Fruit fly (Drosophila melanogaster) whole organism, embryonic: Measurements from ENCODE around the gene CG43245.

Source experiments
- Awh ChIP-seq: fragments of 200-800 bp; sonication (Bioruptor generic); IDR thresholded peaks from 2 replicates; pipeline ENCODE4, ENCODE4 v1.3.6; 2022; ENCODE audit warnings: missing biosample characterization, missing genetic modification characterization
- B-H2 ChIP-seq: fragments of 200-800 bp; sonication (Bioruptor generic); optimal IDR thresholded peaks from 2 replicates; lab custom pipeline; 2018; ENCODE audit warnings: missing biosample characterization, mild to moderate bottlenecking, missing genetic modification characterization
- CG11456 ChIP-seq: fragments of 200-800 bp; sonication (Bioruptor generic); IDR thresholded peaks from 3 replicates; pipeline ENCODE4 v1.3.6; 2022; ENCODE audit warnings: missing biosample characterization, missing genetic modification characterization
- CG12219 ChIP-seq: fragments of 200-800 bp; sonication (Bioruptor generic); optimal IDR thresholded peaks from 3 replicates; lab custom pipeline; 2018; ENCODE audit warnings: missing biosample characterization, mild to moderate bottlenecking, missing genetic modification characterization
- CG13424 ChIP-seq: fragments of 200-800 bp; sonication (Bioruptor generic); optimal IDR thresholded peaks from 2 replicates; lab custom pipeline; 2019; ENCODE audit warnings: missing biosample characterization, mild to moderate bottlenecking, missing genetic modification characterization, moderate library complexity
- CG14667 ChIP-seq: fragments of 200-800 bp; sonication (Bioruptor generic); IDR thresholded peaks from 2 replicates; pipeline ENCODE4 v1.3.6; 2022; ENCODE audit warnings: missing biosample characterization, missing genetic modification characterization
- CG15601 ChIP-seq: fragments of 200-800 bp; sonication (Bioruptor generic); optimal IDR thresholded peaks from 3 replicates; lab custom pipeline; 2019; ENCODE audit warnings: missing biosample characterization, mild to moderate bottlenecking, missing genetic modification characterization, moderate library complexity
- CG15696 ChIP-seq: fragments of 200-800 bp; sonication (Bioruptor generic); optimal IDR thresholded peaks from 2 replicates; lab custom pipeline; 2019; ENCODE audit warnings: missing biosample characterization, mild to moderate bottlenecking, missing genetic modification characterization, moderate library complexity
- CG2889 ChIP-seq: fragments of 200-800 bp; sonication (Bioruptor generic); IDR thresholded peaks from 3 replicates; pipeline ENCODE4 v1.3.6; 2022; ENCODE audit warnings: missing biosample characterization, missing genetic modification characterization
- CG31388 ChIP-seq: fragments of 200-800 bp; sonication (Bioruptor generic); optimal IDR thresholded peaks from 2 replicates; lab custom pipeline; 2016; ENCODE audit warnings: missing biosample characterization, missing genetic modification characterization
- CG33213 ChIP-seq: fragments of 200-800 bp; sonication (Bioruptor generic); optimal IDR thresholded peaks from 3 replicates; lab custom pipeline; 2016; ENCODE audit warnings: missing biosample characterization, missing genetic modification characterization
- CG34376 ChIP-seq: fragments of 200-800 bp; sonication (Bioruptor generic); optimal IDR thresholded peaks from 2 replicates; lab custom pipeline; 2018; ENCODE audit warnings: missing biosample characterization, mild to moderate bottlenecking, missing genetic modification characterization
- CG3726 ChIP-seq: fragments of 200-800 bp; sonication (Bioruptor generic); IDR thresholded peaks from 3 replicates; pipeline ENCODE4, ENCODE4 v1.3.6; 2022; ENCODE audit warnings: missing biosample characterization, missing genetic modification characterization
- CG4282 ChIP-seq: fragments of 200-800 bp; sonication (Bioruptor generic); optimal IDR thresholded peaks from 2 replicates; lab custom pipeline; 2016; ENCODE audit warnings: missing biosample characterization, missing genetic modification characterization
- CG43689 ChIP-seq: fragments of 200-800 bp; sonication (Bioruptor generic); IDR thresholded peaks from 2 replicates; pipeline ENCODE4 v1.3.6; 2022; ENCODE audit warnings: missing biosample characterization, missing genetic modification characterization
- CG5953 ChIP-seq: fragments of 200-800 bp; sonication (Bioruptor generic); IDR thresholded peaks from 2 replicates; pipeline ENCODE4 v1.3.6; 2022; ENCODE audit warnings: missing biosample characterization, missing genetic modification characterization
- CG9215 ChIP-seq: fragments of 200-800 bp; sonication (Bioruptor generic); IDR thresholded peaks from 2 replicates; pipeline ENCODE4 v1.3.6; 2022; ENCODE audit warnings: missing biosample characterization, missing genetic modification characterization
- CoRest ChIP-seq: fragments of 200-800 bp; sonication (Bioruptor generic); optimal IDR thresholded peaks from 3 replicates; lab custom pipeline; 2018; ENCODE audit warnings: missing biosample characterization, mild to moderate bottlenecking, missing genetic modification characterization, moderate library complexity
- D ChIP-seq, 2 experiments: fragments of 200-800 bp in 1 of 2; fragments of >200 bp in 1 of 2; sonication (Bioruptor generic) in 1 of 2; optimal IDR thresholded peaks; 2 replicates in 1 of 2; 3 replicates in 1 of 2; lab custom pipeline; 2017; ENCODE audit warnings: mild to moderate bottlenecking in 1 of 2, missing biosample characterization in 1 of 2, missing genetic modification characterization in 1 of 2, missing genetic modification reagents in 1 of 2
- Dfd ChIP-seq, 2 experiments: fragments of >200 bp; optimal IDR thresholded peaks; 2 replicates each; lab custom pipeline; 2017; ENCODE audit warnings: missing biosample characterization in 2 of 2, missing genetic modification characterization in 2 of 2
- Dp ChIP-seq: fragments of 200-800 bp; sonication (Bioruptor generic); optimal IDR thresholded peaks from 2 replicates; lab custom pipeline; 2018; ENCODE audit warnings: missing biosample characterization, mild to moderate bottlenecking, missing genetic modification characterization, moderate library complexity
- Elba2 ChIP-seq: fragments of 200-800 bp; sonication (Bioruptor generic); optimal IDR thresholded peaks from 3 replicates; lab custom pipeline; 2016; ENCODE audit warnings: missing biosample characterization, missing genetic modification characterization
- Ets97D ChIP-seq: fragments of 200-800 bp; sonication (Bioruptor generic); optimal IDR thresholded peaks from 3 replicates; lab custom pipeline; 2016; ENCODE audit warnings: missing biosample characterization, missing genetic modification characterization
- Fer1 ChIP-seq: fragments of 200-800 bp; sonication (Bioruptor generic); optimal IDR thresholded peaks from 2 replicates; lab custom pipeline; 2017; ENCODE audit warnings: missing biosample characterization, mild to moderate bottlenecking, missing genetic modification characterization
- Gug ChIP-seq: fragments of 200-800 bp; sonication (Bioruptor generic); IDR thresholded peaks from 4 replicates; pipeline ENCODE4 v1.3.6; 2022; ENCODE audit warnings: missing biosample characterization, missing genetic modification characterization
- NC2α ChIP-seq: fragments of 200-800 bp; sonication (Bioruptor generic); optimal IDR thresholded peaks from 2 replicates; lab custom pipeline; 2016; ENCODE audit warnings: missing biosample characterization, missing genetic modification characterization
- Sin3A ChIP-seq: fragments of >200 bp; optimal IDR thresholded peaks from 2 replicates; lab custom pipeline; 2018
- Spps ChIP-seq: fragments of 200-800 bp; sonication (Bioruptor generic); optimal IDR thresholded peaks from 2 replicates; lab custom pipeline; 2018; ENCODE audit warnings: missing biosample characterization, mild to moderate bottlenecking, missing genetic modification characterization
- Usf ChIP-seq: fragments of 200-800 bp; sonication (Bioruptor generic); optimal IDR thresholded peaks from 2 replicates; lab custom pipeline; 2017; ENCODE audit warnings: missing genotype, missing biosample characterization, missing genetic modification characterization
- abd-A ChIP-seq: fragments of 200-800 bp; sonication (Bioruptor generic); optimal IDR thresholded peaks from 3 replicates; lab custom pipeline; 2019; ENCODE audit warnings: missing biosample characterization, mild to moderate bottlenecking, missing genetic modification characterization, moderate library complexity
- crc ChIP-seq: fragments of 200-800 bp; sonication (Bioruptor generic); optimal IDR thresholded peaks from 2 replicates; lab custom pipeline; 2016; ENCODE audit warnings: missing biosample characterization, missing genetic modification characterization
- crol ChIP-seq: fragments of 200-800 bp; sonication (Bioruptor generic); IDR thresholded peaks from 2 replicates; pipeline ENCODE4 v1.3.6; 2022; ENCODE audit warnings: missing biosample characterization, missing genetic modification characterization
- da ChIP-seq: fragments of 200-800 bp; sonication (Bioruptor generic); optimal IDR thresholded peaks from 2 replicates; lab custom pipeline; 2016; ENCODE audit warnings: missing biosample characterization, missing genetic modification characterization
- ems ChIP-seq: fragments of 200-800 bp; sonication (Bioruptor generic); optimal IDR thresholded peaks from 3 replicates; lab custom pipeline; 2016; ENCODE audit warnings: missing biosample characterization, missing genetic modification characterization
- ewg ChIP-seq: fragments of 200-800 bp; sonication (Bioruptor generic); optimal IDR thresholded peaks from 3 replicates; lab custom pipeline; 2017; ENCODE audit warnings: mild to moderate bottlenecking, missing biosample characterization, missing genetic modification reagents, missing genetic modification characterization
- exex ChIP-seq: fragments of 200-800 bp; sonication (Bioruptor generic); optimal IDR thresholded peaks from 4 replicates; lab custom pipeline; 2018; ENCODE audit warnings: missing biosample characterization, mild to moderate bottlenecking, missing genetic modification characterization, moderate library complexity
- eyg ChIP-seq: fragments of 200-800 bp; sonication (Bioruptor generic); optimal IDR thresholded peaks from 3 replicates; lab custom pipeline; 2016; ENCODE audit warnings: missing biosample characterization, missing genetic modification characterization
- fd96Cb ChIP-seq: fragments of 200-800 bp; sonication (Bioruptor generic); optimal IDR thresholded peaks from 2 replicates; lab custom pipeline; 2018; ENCODE audit warnings: missing biosample characterization, mild to moderate bottlenecking, missing genetic modification characterization, moderate library complexity
- gcm2 ChIP-seq: fragments of 200-800 bp; sonication (Bioruptor generic); optimal IDR thresholded peaks from 2 replicates; lab custom pipeline; 2016; ENCODE audit warnings: missing biosample characterization, missing genetic modification characterization
- kah ChIP-seq: fragments of 200-800 bp; sonication (Bioruptor generic); optimal IDR thresholded peaks from 2 replicates; lab custom pipeline; 2018; ENCODE audit warnings: missing biosample characterization, mild to moderate bottlenecking, missing genetic modification characterization
- kni ChIP-seq: fragments of 200-800 bp; sonication (Bioruptor generic); optimal IDR thresholded peaks from 3 replicates; lab custom pipeline; 2017; ENCODE audit warnings: mild to moderate bottlenecking, missing biosample characterization, missing genetic modification reagents, missing genetic modification characterization
- lola ChIP-seq, 3 experiments: fragments of >200 bp in 2 of 3; fragments of 200-800 bp in 1 of 3; sonication (Bioruptor generic) in 1 of 3; optimal IDR thresholded peaks; 2 replicates each; lab custom pipeline; 2017 to 2019; ENCODE audit warnings: missing biosample characterization in 3 of 3, missing genetic modification characterization in 3 of 3, mild to moderate bottlenecking in 1 of 3, moderate library complexity in 1 of 3
- odd ChIP-seq: fragments of 200-800 bp; sonication (Bioruptor generic); optimal IDR thresholded peaks from 2 replicates; lab custom pipeline; 2017; ENCODE audit warnings: missing biosample characterization, mild to moderate bottlenecking, missing genetic modification characterization
- pum ChIP-seq: fragments of 200-800 bp; sonication (Bioruptor generic); optimal IDR thresholded peaks from 2 replicates; lab custom pipeline; 2016; ENCODE audit warnings: missing biosample characterization, missing genetic modification characterization
- ranshi ChIP-seq: fragments of 200-800 bp; sonication (Bioruptor generic); IDR thresholded peaks from 2 replicates; pipeline ENCODE4 v1.3.6; 2022; ENCODE audit warnings: missing biosample characterization, missing genetic modification characterization
- row ChIP-seq: fragments of 200-800 bp; sonication (Bioruptor generic); IDR thresholded peaks from 3 replicates; pipeline ENCODE4 v1.3.6; 2022; ENCODE audit warnings: missing biosample characterization, missing genetic modification characterization
- sisA ChIP-seq: fragments of 200-800 bp; sonication (Bioruptor generic); IDR thresholded peaks from 2 replicates; pipeline ENCODE4 v1.3.6; 2022; ENCODE audit warnings: missing biosample characterization, missing genetic modification characterization
- tap ChIP-seq: fragments of 200-800 bp; optimal IDR thresholded peaks from 3 replicates; lab custom pipeline; 2019; ENCODE audit warnings: missing biosample characterization, mild to moderate bottlenecking, missing genetic modification characterization, moderate library complexity
- vvl ChIP-seq: fragments of 200-800 bp; sonication (Bioruptor generic); IDR thresholded peaks from 2 replicates; pipeline ENCODE4 v1.3.6; 2022; ENCODE audit warnings: missing biosample characterization, missing genetic modification characterization

CG43245 gene

dm6 chr3L:10817670-10818650, 46.2 kb downstream of the CG43245 start (continued):
- TF ChIP-seq B-H2 (no peak), vvl (no peak; the same call in 1 of the 2 replicates), Elba2 (GFP tag; lab: Kevin White, UChicago) (no peak), Dp (GFP tag; lab: Kevin White, UChicago) (no peak), CoRest (tag; lab: Kevin White, UChicago) (peak; percentile 42), NC2α (no peak), Awh (GFP tag; lab: Robert Waterston, UW) (0 out of 2 replicates have a peak, but pooled peaks have one; percentile 11), pum (GFP tag; lab: Kevin White, UChicago) (no peak), kah (GFP tag; lab: Kevin White, UChicago) (no peak), CG34376 (GFP tag; lab: Kevin White, UChicago) (no peak), tap (tag; lab: Kevin White, UChicago) (no peak), crol (peak; percentile 29; the same call in 1 of the 2 replicates), CG5953 (no peak), exex (tag; lab: Kevin White, UChicago) (peak; percentile 2), Ets97D (GFP tag; lab: Kevin White, UChicago) (no peak), odd (GFP tag; lab: Kevin White, UChicago) (peak; percentile 27), CG4282 (no peak), Dfd (GFP tag; optimal IDR thresholded peaks at IDR 0.05; lab: Kevin White, UChicago) (no peak), sisA (no peak), ems (no peak), CG43689 (GFP tag; lab: Robert Waterston, UW) (no peak), Usf (no peak), CG9215 (GFP tag; lab: Robert Waterston, UW) (no peak), ewg (peak; percentile 49), row (GFP tag; lab: Robert Waterston, UW) (peak; percentile 29; the same call in 1 of the 3 replicates), eyg (GFP tag; lab: Kevin White, UChicago) (no peak), CG15601 (tag; lab: Kevin White, UChicago) (no peak), CG11456 (GFP tag; lab: Robert Waterston, UW) (no peak), Fer1 (GFP tag; lab: Kevin White, UChicago) (no peak), Spps (tag; lab: Kevin White, UChicago) (no peak), Gug (GFP tag; lab: Robert Waterston, UW) (no peak), CG2889 (no peak), CG13424 (tag; lab: Kevin White, UChicago) (peak; percentile 22), CG12219 (GFP tag; lab: Kevin White, UChicago) (no peak), CG31388 (GFP tag; lab: Kevin White, UChicago) (no peak), ranshi (no peak), fd96Cb (tag; lab: Kevin White, UChicago) (peak; percentile 11), gcm2 (GFP tag; lab: Kevin White, UChicago) (no peak), Sin3A (lab: Kevin White, UChicago) (no peak), D (optimal IDR thresholded peaks at IDR 0.05; lab: Kevin White, UChicago) (no peak), D (GFP tag; optimal IDR thresholded peaks at IDR 0.05; lab: Kevin White, UChicago) (peak; percentile 20), da (GFP tag; lab: Kevin White, UChicago) (no peak), CG14667 (GFP tag; lab: Robert Waterston, UW) (no peak), CG3726 (GFP tag; lab: Robert Waterston, UW) (no peak), abd-A (tag; lab: Kevin White, UChicago) (peak; percentile 97), CG33213 (no peak), crc (no peak), kni (GFP tag; lab: Kevin White, UChicago) (no peak), CG15696 (tag; lab: Kevin White, UChicago) (no peak), lola (GFP tag; optimal IDR thresholded peaks at IDR 0.05; lab: Kevin White, UChicago) (no peak)
